Worm (Caenorhabditis elegans) whole organism, mixed stage, embryonic: ENCODE results near the gene gcy-5.
A peak's percentile ranks its signal among the peaks of the same experiment; 100 is the strongest.

Experiments used
- M03D4.4 ChIP-seq: sonication (generic microtip); optimal IDR thresholded peaks from 2 replicates; lab custom pipeline; 2017; ENCODE audit warnings: mild to moderate bottlenecking, missing genetic modification characterization, missing compliant biosample characterization
- bed-3 ChIP-seq: fragments of 200-800 bp; sonication (Bioruptor generic); optimal IDR thresholded peaks from 3 replicates; lab custom pipeline; 2018; ENCODE audit warnings: mild to moderate bottlenecking, missing genetic modification characterization, moderate library complexity, missing compliant biosample characterization
- blmp-1 ChIP-seq: fragments of 150-350 bp; optimal IDR thresholded peaks from 2 replicates; lab custom pipeline; 2014; ENCODE audit warnings: missing biosample characterization, missing genetic modification characterization
- ceh-39 ChIP-seq: fragments of 150-350 bp; optimal IDR thresholded peaks from 2 replicates; lab custom pipeline; 2014; ENCODE audit warnings: missing biosample characterization, missing genetic modification characterization
- ceh-43 ChIP-seq: fragments of 200-800 bp; sonication (Bioruptor generic); optimal IDR thresholded peaks from 2 replicates; lab custom pipeline; 2018; ENCODE audit warnings: mild to moderate bottlenecking, missing genetic modification characterization, moderate library complexity, missing compliant biosample characterization
- ces-1 ChIP-seq: fragments of 150-350 bp; optimal IDR thresholded peaks from 2 replicates; lab custom pipeline; 2014; ENCODE audit warnings: missing biosample characterization, missing genetic modification reagents, missing genetic modification characterization
- cnd-1 ChIP-seq: fragments of 200-800 bp; sonication (Bioruptor generic); optimal IDR thresholded peaks from 2 replicates; lab custom pipeline; 2018; ENCODE audit warnings: mild to moderate bottlenecking, missing genetic modification characterization, missing compliant biosample characterization
- drap-1 ChIP-seq: fragments of 200-800 bp; sonication (Bioruptor generic); optimal IDR thresholded peaks from 3 replicates; lab custom pipeline; 2018; ENCODE audit warnings: mild to moderate bottlenecking, missing genetic modification characterization, missing compliant biosample characterization
- elt-1 ChIP-seq: sonication (generic microtip); optimal IDR thresholded peaks from 2 replicates; lab custom pipeline; 2017; ENCODE audit warnings: missing genetic modification characterization, mild to moderate bottlenecking, missing compliant biosample characterization, antibody characterized with exemption, moderate library complexity, borderline replicate concordance; ENCODE audit not compliant: insufficient read depth
- elt-3 ChIP-seq: fragments of 150-350 bp; optimal IDR thresholded peaks from 2 replicates; lab custom pipeline; 2014; ENCODE audit warnings: missing biosample characterization, missing genetic modification characterization
- flh-1 ChIP-seq: fragments of 200-800 bp; sonication (Bioruptor generic); optimal IDR thresholded peaks from 2 replicates; lab custom pipeline; 2018; ENCODE audit warnings: mild to moderate bottlenecking, missing genetic modification characterization, moderate library complexity, missing compliant biosample characterization
- ham-2 ChIP-seq: fragments of 200-800 bp; sonication (Bioruptor generic); optimal IDR thresholded peaks from 2 replicates; lab custom pipeline; 2018; ENCODE audit warnings: mild to moderate bottlenecking, missing genetic modification characterization, missing compliant biosample characterization
- hlh-1 ChIP-seq: fragments of 150-350 bp; optimal IDR thresholded peaks from 2 replicates; lab custom pipeline; 2014; ENCODE audit warnings: missing biosample characterization, missing genetic modification reagents, missing genetic modification characterization
- lin-13 ChIP-seq: fragments of 150-350 bp; optimal IDR thresholded peaks from 2 replicates; lab custom pipeline; 2014; ENCODE audit warnings: missing biosample characterization, missing genetic modification characterization
- lin-32 ChIP-seq: fragments of 200-800 bp; sonication (Bioruptor generic); optimal IDR thresholded peaks from 2 replicates; lab custom pipeline; 2018; ENCODE audit warnings: mild to moderate bottlenecking, missing genetic modification characterization, missing compliant biosample characterization
- lsy-2 ChIP-seq: fragments of 150-350 bp; optimal IDR thresholded peaks from 2 replicates; lab custom pipeline; 2014; ENCODE audit warnings: missing biosample characterization, missing genetic modification characterization
- mab-5 ChIP-seq: fragments of 150-350 bp; optimal IDR thresholded peaks from 2 replicates; lab custom pipeline; 2014; ENCODE audit warnings: missing biosample characterization, missing genetic modification characterization
- mep-1 ChIP-seq: fragments of 150-350 bp; optimal IDR thresholded peaks from 2 replicates; lab custom pipeline; 2017; ENCODE audit warnings: missing biosample characterization, missing genetic modification reagents, missing genetic modification characterization, inconsistent platforms
- mls-2 ChIP-seq: sonication (generic microtip); optimal IDR thresholded peaks from 2 replicates; lab custom pipeline; 2016; ENCODE audit warnings: mild to moderate bottlenecking, missing genetic modification characterization, moderate library complexity, missing compliant biosample characterization
- nhr-12 ChIP-seq: fragments of 150-350 bp; optimal IDR thresholded peaks from 2 replicates; lab custom pipeline; 2014; ENCODE audit warnings: missing biosample characterization, missing genetic modification characterization
- nhr-237 ChIP-seq: fragments of 150-350 bp; optimal IDR thresholded peaks from 2 replicates; lab custom pipeline; 2014; ENCODE audit warnings: missing biosample characterization, missing genetic modification characterization
- nhr-28 ChIP-seq: fragments of 150-350 bp; optimal IDR thresholded peaks from 2 replicates; lab custom pipeline; 2014; ENCODE audit warnings: missing biosample characterization, missing genetic modification characterization
- nhr-76 ChIP-seq: sonication (generic microtip); optimal IDR thresholded peaks from 2 replicates; lab custom pipeline; 2017; ENCODE audit warnings: missing biosample characterization, missing genetic modification characterization
- pha-4 ChIP-seq: fragments of 150-350 bp; optimal IDR thresholded peaks from 2 replicates; lab custom pipeline; 2018; ENCODE audit warnings: missing biosample characterization, missing genetic modification reagents, missing genetic modification characterization
- sem-2 ChIP-seq: fragments of 200-800 bp; sonication (Bioruptor generic); optimal IDR thresholded peaks from 2 replicates; lab custom pipeline; 2018; ENCODE audit warnings: mild to moderate bottlenecking, missing genetic modification characterization, missing compliant biosample characterization
- snpc-4 ChIP-seq: fragments of 150-350 bp; optimal IDR thresholded peaks from 2 replicates; lab custom pipeline; 2014; ENCODE audit warnings: missing biosample characterization, missing genetic modification characterization
- sptf-1 ChIP-seq: sonication (generic microtip); optimal IDR thresholded peaks from 2 replicates; lab custom pipeline; 2017; ENCODE audit warnings: mild to moderate bottlenecking, missing genetic modification characterization, moderate library complexity, missing compliant biosample characterization
- tbx-8 ChIP-seq: fragments of 200-800 bp; sonication (Bioruptor generic); optimal IDR thresholded peaks from 2 replicates; lab custom pipeline; 2018; ENCODE audit warnings: mild to moderate bottlenecking, missing genetic modification characterization, moderate library complexity, missing compliant biosample characterization
- unc-39 ChIP-seq: fragments of 150-350 bp; optimal IDR thresholded peaks from 2 replicates; lab custom pipeline; 2014; ENCODE audit warnings: missing biosample characterization, missing genetic modification characterization
- unc-62 ChIP-seq: fragments of 150-350 bp; optimal IDR thresholded peaks from 2 replicates; lab custom pipeline; 2014; ENCODE audit warnings: missing biosample characterization, missing genetic modification reagents, missing genetic modification characterization
- zip-8 ChIP-seq: fragments of 150-350 bp; optimal IDR thresholded peaks from 2 replicates; lab custom pipeline; 2014; ENCODE audit warnings: missing biosample characterization, missing genetic modification characterization
- ztf-11 ChIP-seq: fragments of 150-350 bp; optimal IDR thresholded peaks from 2 replicates; lab custom pipeline; 2014; ENCODE audit warnings: missing biosample characterization, missing genetic modification characterization

Gene gcy-5

DNA sequence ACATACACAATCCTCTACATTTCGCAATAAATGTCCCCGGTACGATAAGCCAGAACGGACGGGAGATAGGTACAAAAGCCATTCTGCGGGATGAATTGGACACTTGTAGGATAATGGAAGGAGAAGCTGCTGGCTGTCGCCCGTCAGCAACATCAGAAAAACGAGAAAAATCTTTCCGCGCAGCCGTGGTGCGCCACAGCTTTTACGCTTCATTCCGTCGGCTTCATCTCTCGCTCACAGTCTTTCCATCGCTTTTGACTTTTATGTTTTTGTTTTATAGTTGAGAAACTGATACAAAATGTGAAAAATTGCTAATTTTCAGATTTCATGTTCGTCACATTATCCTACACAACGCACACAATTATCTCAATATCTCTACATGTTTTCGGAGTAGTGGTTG lies 30.1 kb upstream of the gcy-5 start, which contains the start of gene C07E3.10:
C07E3.10 (plus strand) TSS at position 301 of the 400 bp plus-strand sequence.
- TF ChIP-seq elt-1 (tag; lab: Kevin White, UChicago) (no peak), pha-4 (no peak), mep-1 (tag; lab: Kevin White, UChicago) (no peak), blmp-1 (no peak), ham-2 (no peak), elt-3 (no peak), sptf-1 (no peak), ceh-43 (no peak), nhr-237 (tag; lab: Kevin White, UChicago) (no peak)

- no peak for TF ChIP-seq unc-62 (GFP tag; lab: Kevin White, UChicago)
- no peak for TF ChIP-seq blmp-1
- TF ChIP-seq lin-32 (GFP tag; lab: Kevin White, UChicago) = no peak
- TF ChIP-seq snpc-4 (tag; lab: Kevin White, UChicago) = no peak
- TF ChIP-seq zip-8 (tag; lab: Kevin White, UChicago) = no peak
- no peak for TF ChIP-seq nhr-12
- no peak for TF ChIP-seq drap-1 (GFP tag; lab: Kevin White, UChicago)
- no peak for TF ChIP-seq mab-5 (tag; lab: Kevin White, UChicago)
- no peak for TF ChIP-seq tbx-8
- TF ChIP-seq ceh-39 = no peak
These were observed 29.0 kb upstream of the gcy-5 start, which contains the start of gene pro-2 for ce11 chrII:10345012-10345411. TSS of gene pro-2 (minus strand) at chrII:10345112.

ce11 chrII:10336151-10336550 lies 20.1 kb upstream of the gcy-5 start:
- TF ChIP-seq sptf-1 = peak; percentile 58
- TF ChIP-seq, all 35 proteins: peak for 1; not testable (repeated sequence) for 34

DNA sequence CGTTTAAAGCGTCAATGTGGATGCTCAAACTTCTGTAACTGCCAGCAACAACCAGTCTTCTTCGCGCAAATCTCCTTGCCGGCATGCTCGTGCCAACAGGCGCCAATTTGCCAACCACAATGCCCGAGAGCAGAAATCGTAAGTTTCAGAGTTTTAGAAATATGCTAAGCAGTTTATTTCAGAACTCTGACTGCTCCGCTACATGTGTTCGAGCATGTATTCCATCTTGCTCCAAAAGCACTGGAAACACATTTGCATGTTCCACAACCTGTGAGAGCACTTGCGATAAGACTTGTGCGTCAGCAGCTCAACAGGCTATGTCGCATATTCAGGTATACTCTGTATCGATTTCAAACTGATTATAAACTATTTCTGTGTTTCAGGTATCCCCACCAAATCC lies 13.7 kb upstream of the gcy-5 start:
- TF ChIP-seq pha-4 (no peak), nhr-76 (no peak), lin-13 (no peak), nhr-237 (tag; lab: Kevin White, UChicago) (no peak), M03D4.4 (tag; lab: Kevin White, UChicago) (no peak), flh-1 (GFP tag; lab: Kevin White, UChicago) (no peak), ham-2 (no peak), ceh-43 (no peak), lsy-2 (tag; lab: Kevin White, UChicago) (no peak), mls-2 (tag; lab: Kevin White, UChicago) (no peak), ceh-39 (no peak), sptf-1 (no peak), mab-5 (tag; lab: Kevin White, UChicago) (no peak), zip-8 (tag; lab: Kevin White, UChicago) (no peak), ces-1 (GFP tag; lab: Kevin White, UChicago) (no peak), cnd-1 (tag; lab: Kevin White, UChicago) (no peak)

ce11 chrII:10325615-10326232 lies 9.7 kb upstream of the gcy-5 start, which contains the start of gene appg-1:
TSS of gene appg-1 (plus strand) at chrII:10326041.
- TF ChIP-seq mep-1 (tag; lab: Kevin White, UChicago) (no peak), lin-32 (GFP tag; lab: Kevin White, UChicago) (no peak), snpc-4 (tag; lab: Kevin White, UChicago) (no peak), lin-13 (no peak)

- no peak for TF ChIP-seq unc-62 (GFP tag; lab: Kevin White, UChicago)
- no peak for TF ChIP-seq lin-32 (GFP tag; lab: Kevin White, UChicago)
- TF ChIP-seq zip-8 (tag; lab: Kevin White, UChicago) = no peak
- no peak for TF ChIP-seq ztf-11
- TF ChIP-seq mls-2 (tag; lab: Kevin White, UChicago) = no peak
- no peak for TF ChIP-seq hlh-1 (tag; lab: Kevin White, UChicago)
- TF ChIP-seq sem-2 (GFP tag; lab: Kevin White, UChicago) = no peak
- no peak for TF ChIP-seq ceh-39
- TF ChIP-seq unc-39 (tag; lab: Kevin White, UChicago) = no peak
- TF ChIP-seq ceh-43 = no peak
- no peak for TF ChIP-seq nhr-28
- no peak for TF ChIP-seq lsy-2 (tag; lab: Kevin White, UChicago)
- no peak for TF ChIP-seq bed-3 (GFP tag; lab: Kevin White, UChicago)
- TF ChIP-seq mab-5 (tag; lab: Kevin White, UChicago) = no peak
- TF ChIP-seq drap-1 (GFP tag; lab: Kevin White, UChicago) = no peak
- TF ChIP-seq M03D4.4 (tag; lab: Kevin White, UChicago) = no peak
- TF ChIP-seq nhr-12 = no peak
- TF ChIP-seq snpc-4 (tag; lab: Kevin White, UChicago) = no peak
These were observed 5.4 kb upstream of the gcy-5 start, which contains the start of gene idpp-4 for ce11 chrII:10321410-10321809. TSS of gene idpp-4 (plus strand) at chrII:10321460.
